Worm (Caenorhabditis elegans): ENCODE measurements around the gene T14F9.2.

- TF ChIP-seq ama-1 (optimal IDR thresholded peaks at IDR 0.05) = no peak
- TF ChIP-seq B0310.2 (tag; optimal IDR thresholded peaks at IDR 0.05) = no peak
- no peak for TF ChIP-seq pes-1 (GFP tag; IDR thresholded peaks at IDR 0.05)
- no peak for TF ChIP-seq flt-1 (GFP tag; IDR thresholded peaks at IDR 0.05)
- no peak for TF ChIP-seq ceh-13 (GFP tag; optimal IDR thresholded peaks at IDR 0.05)
- no peak for TF ChIP-seq hmg-4 (GFP tag; optimal IDR thresholded peaks at IDR 0.05)
- no peak for TF ChIP-seq sea-1 (GFP tag; conservative IDR thresholded peaks at IDR 0.05)
- TF ChIP-seq hnd-1 (tag; optimal IDR thresholded peaks at IDR 0.05) = no peak
- no peak for TF ChIP-seq scrt-1 (GFP tag; IDR thresholded peaks at IDR 0.05)
- TF ChIP-seq aly-1 (tag; optimal IDR thresholded peaks at IDR 0.05) = no peak
- no peak for TF ChIP-seq ceh-36 (tag; optimal IDR thresholded peaks at IDR 0.05)
- TF ChIP-seq F13C5.2 (tag; optimal IDR thresholded peaks at IDR 0.05) = no peak
Measured at ce11 chrX:2265069-2265468, 30.9 kb downstream of the T14F9.2 start.
